Worm (Caenorhabditis elegans): Measurements from ENCODE around the gene Y32F6A.5.

The Y32F6A.5 gene

ce11 chrV:10467659-10468058 lies 14.3 kb upstream of the Y32F6A.5 start:
- TF ChIP-seq mab-9 (GFP tag; IDR thresholded peaks at IDR 0.05), result no peak
- no peak for TF ChIP-seq hlh-4 (tag; optimal IDR thresholded peaks at IDR 0.05)
- no peak for TF ChIP-seq fkh-10 (GFP tag; optimal IDR thresholded peaks at IDR 0.05)
- no peak for TF ChIP-seq blmp-1 (tag; optimal IDR thresholded peaks at IDR 0.05)
- no peak for TF ChIP-seq ceh-8 (GFP tag; optimal IDR thresholded peaks at IDR 0.05)
- no peak for TF ChIP-seq nhr-84 (tag; optimal IDR thresholded peaks at IDR 0.05)
- no peak for TF ChIP-seq efl-1 (optimal IDR thresholded peaks at IDR 0.05)
- no peak for TF ChIP-seq efl-1 (GFP tag; optimal IDR thresholded peaks at IDR 0.05 in 1 of 2)
- no peak for TF ChIP-seq lsy-2 (tag; optimal IDR thresholded peaks at IDR 0.05)
- TF ChIP-seq mef-2 (tag; optimal IDR thresholded peaks at IDR 0.05), result no peak
- TF ChIP-seq ceh-88 (GFP tag; IDR thresholded peaks at IDR 0.05), result no peak
- TF ChIP-seq sptf-1 (tag; optimal IDR thresholded peaks at IDR 0.05), result no peak
- no peak for TF ChIP-seq lir-3 (tag; optimal IDR thresholded peaks at IDR 0.05; ENCODE audit: poor library complexity)
- TF ChIP-seq C04F5.9 (tag; optimal IDR thresholded peaks at IDR 0.05), result no peak

ce11 chrV:10467104-10467503 lies 13.7 kb upstream of the Y32F6A.5 start:
- TF ChIP-seq C04F5.9 (tag; optimal IDR thresholded peaks at IDR 0.05), result no peak
- no peak for TF ChIP-seq egl-27 (tag; optimal IDR thresholded peaks at IDR 0.05)
- TF ChIP-seq pag-3 (tag; optimal IDR thresholded peaks at IDR 0.05; ENCODE audit: borderline replicate concordance, insufficient read depth), result peak; percentile 36
- peak; percentile 8 for TF ChIP-seq unc-130 (tag; optimal IDR thresholded peaks at IDR 0.05)
- peak; percentile 9 for TF ChIP-seq blmp-1 (tag; optimal IDR thresholded peaks at IDR 0.05)
- TF ChIP-seq rnt-1 (tag; optimal IDR thresholded peaks at IDR 0.05), result peak; percentile 57
- no peak for TF ChIP-seq unc-98 (GFP tag; IDR thresholded peaks at IDR 0.05)
- no peak for TF ChIP-seq ztf-11 (tag; optimal IDR thresholded peaks at IDR 0.05)
- no peak for TF ChIP-seq snu-23 (GFP tag; optimal IDR thresholded peaks at IDR 0.05)

ce11 chrV:10466607-10467092 lies 13.2 kb upstream of the Y32F6A.5 start:
- TF ChIP-seq nhr-28 (tag; optimal IDR thresholded peaks at IDR 0.05), result no peak
- peak; percentile 100 for TF ChIP-seq lin-14 (GFP tag; optimal IDR thresholded peaks at IDR 0.05)
- TF ChIP-seq lin-15B (tag; optimal IDR thresholded peaks at IDR 0.05), result peak; percentile 39
- no peak for TF ChIP-seq hlh-4 (tag; optimal IDR thresholded peaks at IDR 0.05)
- peak; percentile 92 to 99 for TF ChIP-seq egl-27 (tag; optimal IDR thresholded peaks at IDR 0.05)
- TF ChIP-seq skn-1 (tag; optimal IDR thresholded peaks at IDR 0.05), result peak; percentile 77
- peak; percentile 55 for TF ChIP-seq lin-39 (tag; optimal IDR thresholded peaks at IDR 0.05)
- TF ChIP-seq nhr-11 (tag; optimal IDR thresholded peaks at IDR 0.05), result peak; percentile 93
- peak; percentile 98 for TF ChIP-seq nhr-20 (tag; optimal IDR thresholded peaks at IDR 0.05)
- peak; percentile 76 for TF ChIP-seq ama-1 (optimal IDR thresholded peaks at IDR 0.05)
- TF ChIP-seq irx-1 (tag; optimal IDR thresholded peaks at IDR 0.05), result peak; percentile 84
- peak; percentile 99 for TF ChIP-seq fkh-8 (tag; optimal IDR thresholded peaks at IDR 0.05)
- no peak for TF ChIP-seq tlp-1 (tag; optimal IDR thresholded peaks at IDR 0.05)
- peak; percentile 100 for TF ChIP-seq aha-1 (tag; optimal IDR thresholded peaks at IDR 0.05)
- TF ChIP-seq nhr-19 (GFP tag; conservative IDR thresholded peaks at IDR 0.05), result peak; percentile 93
- TF ChIP-seq egl-13 (tag; optimal IDR thresholded peaks at IDR 0.05), result peak; percentile 93
- TF ChIP-seq ceh-88 (GFP tag; IDR thresholded peaks at IDR 0.05), result peak; percentile 72; the same call in 1 of the 2 replicates
- peak; percentile 75 for TF ChIP-seq lir-3 (tag; optimal IDR thresholded peaks at IDR 0.05; ENCODE audit: poor library complexity)
- TF ChIP-seq ceh-90 (tag; optimal IDR thresholded peaks at IDR 0.05), result peak; percentile 9
- TF ChIP-seq alr-1 (tag; optimal IDR thresholded peaks at IDR 0.05; ENCODE audit: borderline replicate concordance), result no peak
- peak; percentile 15 for TF ChIP-seq sup-37 (GFP tag; optimal IDR thresholded peaks at IDR 0.05)
- TF ChIP-seq lin-13 (GFP tag; optimal IDR thresholded peaks at IDR 0.05), result peak; percentile 89
- no peak for TF ChIP-seq C34B4.2 (tag; optimal IDR thresholded peaks at IDR 0.05)
- peak; percentile 67 for TF ChIP-seq vab-15 (tag; optimal IDR thresholded peaks at IDR 0.05)
- TF ChIP-seq hpl-2 (GFP tag; optimal IDR thresholded peaks at IDR 0.05), result peak; percentile 44
- peak; percentile 99 for TF ChIP-seq nhr-85 (tag)
- TF ChIP-seq zag-1 (tag; optimal IDR thresholded peaks at IDR 0.05), result peak; percentile 93
- TF ChIP-seq sox-4 (tag; optimal IDR thresholded peaks at IDR 0.05), result peak; percentile 80
- TF ChIP-seq efl-1 (optimal IDR thresholded peaks at IDR 0.05), result peak; percentile 85 to 91
- peak; percentile 55 to 96 for TF ChIP-seq efl-1 (GFP tag; optimal IDR thresholded peaks at IDR 0.05 in 1 of 2)
- TF ChIP-seq nhr-71 (tag; optimal IDR thresholded peaks at IDR 0.05), result peak; percentile 98
- peak; percentile 85 to 88 for TF ChIP-seq lin-35 (GFP tag; optimal IDR thresholded peaks at IDR 0.05)
- TF ChIP-seq lsy-2 (tag; optimal IDR thresholded peaks at IDR 0.05), result peak; percentile 85 to 93
- TF ChIP-seq unc-30 (tag; optimal IDR thresholded peaks at IDR 0.05), result no peak
- TF ChIP-seq mef-2 (tag; optimal IDR thresholded peaks at IDR 0.05), result peak; percentile 70
- peak; percentile 90 for TF ChIP-seq nhr-90 (tag; optimal IDR thresholded peaks at IDR 0.05; ENCODE audit: poor library complexity)

Data from whole organism, L1 larva.